Comparison of ENCODE assay signal across 4 worm cellular contexts in genomic region chrIV:15997906-15998305, ce11.
TF ChIP-seq lines count a peak whose summit lies in the region.

No protein-coding gene starts in this region.

TF ChIP-seq in whole organism, L3 larva, 47 proteins besides CTCF, POLR2A, EP300 and RAD21:
- TF ChIP-seq ceh-28 (tag; optimal IDR thresholded peaks at IDR 0.05; lab: Kevin White, UChicago) (peak; percentile 32), nhr-28 (tag; optimal IDR thresholded peaks at IDR 0.05; lab: Kevin White, UChicago) (no peak), nhr-12 (tag; optimal IDR thresholded peaks at IDR 0.05; lab: Kevin White, UChicago) (no peak), sea-2 (GFP tag; optimal IDR thresholded peaks at IDR 0.05; lab: Kevin White, UChicago) (no peak), zag-1 (tag; optimal IDR thresholded peaks at IDR 0.05; lab: Kevin White, UChicago) (no peak), nhr-67 (tag; optimal IDR thresholded peaks at IDR 0.05; lab: Kevin White, UChicago) (no peak)

TF ChIP-seq in whole organism, L4 larva, 104 proteins besides CTCF, POLR2A, EP300 and RAD21:
- no peak for TF ChIP-seq lin-29 (GFP tag; IDR thresholded peaks at IDR 0.05; lab: Robert Waterston, UW)
- TF ChIP-seq nhr-237 (tag; optimal IDR thresholded peaks at IDR 0.05; lab: Kevin White, UChicago): no peak
- TF ChIP-seq ceh-28 (tag; optimal IDR thresholded peaks at IDR 0.05; lab: Kevin White, UChicago): peak; percentile 60
- TF ChIP-seq snpc-1.2 (GFP tag; IDR thresholded peaks at IDR 0.05; lab: Robert Waterston, UW): 0 out of 2 replicates have a peak, but pooled peaks have one; percentile 47
- no peak for TF ChIP-seq dpl-1 (GFP tag; optimal IDR thresholded peaks at IDR 0.05; lab: Kevin White, UChicago)

TF ChIP-seq in whole organism, late embryonic, 69 proteins besides CTCF, POLR2A, EP300 and RAD21:
- TF ChIP-seq sox-4 (tag; optimal IDR thresholded peaks at IDR 0.05; lab: Kevin White, UChicago) (no peak), nhr-11 (tag; optimal IDR thresholded peaks at IDR 0.05; lab: Kevin White, UChicago) (no peak), ceh-48 (tag; optimal IDR thresholded peaks at IDR 0.05; lab: Kevin White, UChicago) (peak; percentile 7)

TF ChIP-seq in whole organism, midembryonic, 9 proteins besides CTCF, POLR2A, EP300 and RAD21:
- TF ChIP-seq ref-1 (GFP tag; conservative IDR thresholded peaks at IDR 0.05; lab: Robert Waterston, UW): no peak
- no peak for TF ChIP-seq tab-1 (GFP tag; IDR thresholded peaks at IDR 0.05; lab: Robert Waterston, UW)
- no peak for TF ChIP-seq med-1 (GFP tag; optimal IDR thresholded peaks at IDR 0.05; lab: Kevin White, UChicago; ENCODE audit: insufficient read depth)
- no peak for TF ChIP-seq klf-2 (GFP tag; conservative IDR thresholded peaks at IDR 0.05; lab: Robert Waterston, UW)
- TF ChIP-seq T22C8.4 (GFP tag; IDR thresholded peaks at IDR 0.05; lab: Robert Waterston, UW): peak; percentile 64; the same call in 1 of the 2 replicates
